Worm (Caenorhabditis elegans): Measurements from ENCODE around the gene agxt-1.

The agxt-1 gene

ce11 chrII:8800830-8801229 lies 44.6 kb upstream of the agxt-1 start, which contains the start of gene appg-2:
Gene appg-2, plus strand, starts transcription at chrII:8801130.
- TF ChIP-seq aha-1 (tag) = no peak
- no peak for TF ChIP-seq hif-1 (tag; optimal IDR thresholded peaks at IDR 0.05)
- no peak for TF ChIP-seq ZK546.5 (tag; optimal IDR thresholded peaks at IDR 0.05)
- TF ChIP-seq madf-5 (GFP tag; IDR thresholded peaks at IDR 0.05) = no peak
- no peak for TF ChIP-seq dmd-9 (GFP tag; IDR thresholded peaks at IDR 0.05)
- no peak for TF ChIP-seq zag-1 (tag; optimal IDR thresholded peaks at IDR 0.05)
- TF ChIP-seq spr-1 (tag; optimal IDR thresholded peaks at IDR 0.05) = no peak
- no peak for TF ChIP-seq lin-1 (GFP tag; IDR thresholded peaks at IDR 0.05)
- TF ChIP-seq mes-2 (tag; optimal IDR thresholded peaks at IDR 0.05; ENCODE audit: poor library complexity, severe bottlenecking) = no peak

ce11 chrII:8806921-8807320 lies 38.5 kb upstream of the agxt-1 start, which contains the start of gene pho-13:
Gene pho-13, minus strand, starts transcription at chrII:8807021.
- TF ChIP-seq zfp-2 (tag; optimal IDR thresholded peaks at IDR 0.05) (no peak), vab-7 (GFP tag; IDR thresholded peaks at IDR 0.05) (no peak), saeg-2 (GFP tag; IDR thresholded peaks at IDR 0.05) (no peak), pqm-1 (tag; optimal IDR thresholded peaks at IDR 0.05) (peak; percentile 18), nhr-48 (tag; optimal IDR thresholded peaks at IDR 0.05) (no peak), zfp-3 (GFP tag; conservative IDR thresholded peaks at IDR 0.05) (no peak), daf-19 (GFP tag; conservative IDR thresholded peaks at IDR 0.05) (no peak)

- TF ChIP-seq aha-1 (tag) = peak; percentile 23
- no peak for TF ChIP-seq dpl-1 (GFP tag; optimal IDR thresholded peaks at IDR 0.05)
These were observed 36.9 kb upstream of the agxt-1 start, which contains the start of gene F07H5.10 for ce11 chrII:8808482-8808881. Gene F07H5.10, minus strand, starts transcription at chrII:8808582.

- TF ChIP-seq nhr-28 (tag; optimal IDR thresholded peaks at IDR 0.05) (peak; percentile 7), hif-1 (tag; optimal IDR thresholded peaks at IDR 0.05) (peak in 1 of 2 experiments; percentile 7), pha-4 (GFP tag; IDR thresholded peaks at IDR 0.05) (no peak), pha-4 (tag; optimal IDR thresholded peaks at IDR 0.05) (peak; percentile 75), mdt-29 (GFP tag; IDR thresholded peaks at IDR 0.05) (no peak), lsy-2 (tag; optimal IDR thresholded peaks at IDR 0.05) (peak in 1 of 2 experiments; percentile 75), rbr-2 (tag; optimal IDR thresholded peaks at IDR 0.05) (peak; percentile 32), lin-1 (GFP tag; IDR thresholded peaks at IDR 0.05) (no peak), nhr-6 (tag; optimal IDR thresholded peaks at IDR 0.05) (peak; percentile 5), daf-16 (GFP tag; optimal IDR thresholded peaks at IDR 0.05) (no peak), daf-16 (tag; optimal IDR thresholded peaks at IDR 0.05) (peak; percentile 30), mes-2 (tag; optimal IDR thresholded peaks at IDR 0.05; ENCODE audit: poor library complexity, severe bottlenecking) (peak; percentile 26), aha-1 (tag) (peak; percentile 55), T20F7.1 (GFP tag; optimal IDR thresholded peaks at IDR 0.05) (peak; percentile 33), dpl-1 (GFP tag; optimal IDR thresholded peaks at IDR 0.05) (peak; percentile 27), zfp-3 (GFP tag; conservative IDR thresholded peaks at IDR 0.05) (no peak), dve-1 (tag; optimal IDR thresholded peaks at IDR 0.05; ENCODE audit: insufficient read depth) (peak; percentile 11)
These were observed 34.6 kb upstream of the agxt-1 start, which contains the start of the genes F46C5.9 and rer-1 for ce11 chrII:8810679-8811413. Gene F46C5.9, minus strand, starts transcription at chrII:8810729. Gene rer-1, plus strand, starts transcription at chrII:8811370.

ce11 chrII:8811825-8812224 lies 33.6 kb upstream of the agxt-1 start:
- TF ChIP-seq zag-1 (tag; optimal IDR thresholded peaks at IDR 0.05) (no peak), nhr-28 (tag; optimal IDR thresholded peaks at IDR 0.05) (peak; percentile 51), duxl-1 (tag; optimal IDR thresholded peaks at IDR 0.05; ENCODE audit: poor library complexity) (no peak), nhr-102 (tag; optimal IDR thresholded peaks at IDR 0.05) (no peak), T26A8.4 (GFP tag; IDR thresholded peaks at IDR 0.05) (peak; percentile 70; the same call in 1 of the 2 replicates)
